Worm (Caenorhabditis elegans) whole organism, late embryonic: ENCODE results near the gene M163.21.

Source experiments
- ahr-1 ChIP-seq: sonication (generic microtip); optimal IDR thresholded peaks from 2 replicates; lab custom pipeline; 2016; ENCODE audit warnings: missing genetic modification characterization, missing compliant biosample characterization
- ama-1 ChIP-seq: fragments of 150-350 bp; optimal IDR thresholded peaks from 2 replicates; lab custom pipeline; 2014
- ceh-22 ChIP-seq: sonication (generic microtip); optimal IDR thresholded peaks from 2 replicates; lab custom pipeline; 2017; ENCODE audit warnings: missing biosample characterization, missing genetic modification characterization
- ceh-31 ChIP-seq: sonication (generic microtip); optimal IDR thresholded peaks from 2 replicates; lab custom pipeline; 2016; ENCODE audit warnings: missing genetic modification characterization, missing compliant biosample characterization
- ceh-45 ChIP-seq: fragments of 200-800 bp; sonication (Bioruptor generic); IDR thresholded peaks from 2 replicates; pipeline ENCODE4 v1.3.6; 2022; ENCODE audit warnings: missing genetic modification reagents, missing genetic modification characterization, missing compliant biosample characterization
- ceh-48 ChIP-seq: sonication (generic microtip); optimal IDR thresholded peaks from 2 replicates; lab custom pipeline; 2016; ENCODE audit warnings: missing genetic modification characterization, inconsistent platforms, missing compliant biosample characterization
- dmd-4 ChIP-seq: sonication (generic microtip); optimal IDR thresholded peaks from 2 replicates; lab custom pipeline; 2016; ENCODE audit warnings: borderline replicate concordance, missing genetic modification characterization, missing compliant biosample characterization
- fkh-10 ChIP-seq: fragments of 150-350 bp; optimal IDR thresholded peaks from 2 replicates; lab custom pipeline; 2014; ENCODE audit warnings: missing biosample characterization, missing genetic modification reagents, missing genetic modification characterization
- mec-3 ChIP-seq: sonication (generic microtip); optimal IDR thresholded peaks from 2 replicates; lab custom pipeline; 2016; ENCODE audit warnings: borderline replicate concordance, missing genetic modification characterization, missing compliant biosample characterization
- pqm-1 ChIP-seq: sonication (generic microtip); optimal IDR thresholded peaks from 2 replicates; lab custom pipeline; 2016; ENCODE audit warnings: missing genetic modification characterization, missing compliant biosample characterization
- sox-2 ChIP-seq: fragments of 200-800 bp; sonication (Bioruptor generic); IDR thresholded peaks from 2 replicates; pipeline ENCODE4 v1.3.6; 2022; ENCODE audit warnings: missing genetic modification reagents, missing genetic modification characterization, missing compliant biosample characterization

DNA sequence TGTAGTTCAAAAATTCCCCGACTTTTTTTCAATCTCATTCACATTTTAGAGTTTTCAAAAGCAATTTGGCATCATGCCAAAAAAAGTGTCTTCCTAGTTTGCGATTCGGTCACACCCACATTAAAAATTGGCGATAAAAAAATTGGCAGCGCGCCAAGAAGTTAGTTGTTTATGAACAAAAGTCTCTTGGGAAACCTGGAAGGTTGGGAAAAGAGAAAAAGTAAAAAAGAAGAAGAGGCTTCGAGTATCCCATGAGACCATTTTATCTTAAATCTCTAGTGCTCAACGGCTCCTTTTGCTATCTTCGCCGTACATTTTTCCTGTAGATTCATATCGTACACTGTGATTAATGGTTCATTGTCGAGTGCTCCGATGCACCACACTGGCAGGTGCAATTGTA lies 21.2 kb downstream of the M163.21 start:
- TF ChIP-seq ceh-48 (tag; lab: Kevin White, UChicago) (no peak), pqm-1 (no peak), mec-3 (no peak), ahr-1 (no peak), fkh-10 (GFP tag; lab: Kevin White, UChicago) (no peak), ceh-45 (no peak), sox-2 (GFP tag; lab: Robert Waterston, UW) (no peak), dmd-4 (tag; lab: Kevin White, UChicago) (no peak), ceh-22 (tag; lab: Kevin White, UChicago) (no peak), ceh-31 (tag; lab: Kevin White, UChicago) (no peak), ama-1 (lab: Kevin White, UChicago) (no peak)
